Worm (Caenorhabditis elegans) whole organism, mixed stage, embryonic: ENCODE results near the gene zyg-11.

Experiments
- M03D4.4 ChIP-seq: sonication (generic microtip); optimal IDR thresholded peaks from 2 replicates; lab custom pipeline; 2017; ENCODE audit warnings: mild to moderate bottlenecking, missing genetic modification characterization, missing compliant biosample characterization
- bed-3 ChIP-seq: fragments of 200-800 bp; sonication (Bioruptor generic); optimal IDR thresholded peaks from 3 replicates; lab custom pipeline; 2018; ENCODE audit warnings: mild to moderate bottlenecking, missing genetic modification characterization, moderate library complexity, missing compliant biosample characterization
- blmp-1 ChIP-seq: fragments of 150-350 bp; optimal IDR thresholded peaks from 2 replicates; lab custom pipeline; 2014; ENCODE audit warnings: missing biosample characterization, missing genetic modification characterization
- ceh-39 ChIP-seq: fragments of 150-350 bp; optimal IDR thresholded peaks from 2 replicates; lab custom pipeline; 2014; ENCODE audit warnings: missing biosample characterization, missing genetic modification characterization
- ceh-83 ChIP-seq: fragments of 200-800 bp; sonication (Bioruptor generic); optimal IDR thresholded peaks from 2 replicates; lab custom pipeline; 2018; ENCODE audit warnings: mild to moderate bottlenecking, missing genetic modification characterization, missing compliant biosample characterization
- ces-1 ChIP-seq: fragments of 150-350 bp; optimal IDR thresholded peaks from 2 replicates; lab custom pipeline; 2014; ENCODE audit warnings: missing biosample characterization, missing genetic modification reagents, missing genetic modification characterization
- cnd-1 ChIP-seq: fragments of 200-800 bp; sonication (Bioruptor generic); optimal IDR thresholded peaks from 2 replicates; lab custom pipeline; 2018; ENCODE audit warnings: mild to moderate bottlenecking, missing genetic modification characterization, missing compliant biosample characterization
- drap-1 ChIP-seq: fragments of 200-800 bp; sonication (Bioruptor generic); optimal IDR thresholded peaks from 3 replicates; lab custom pipeline; 2018; ENCODE audit warnings: mild to moderate bottlenecking, missing genetic modification characterization, missing compliant biosample characterization
- elt-1 ChIP-seq: sonication (generic microtip); optimal IDR thresholded peaks from 2 replicates; lab custom pipeline; 2017; ENCODE audit warnings: missing genetic modification characterization, mild to moderate bottlenecking, missing compliant biosample characterization, antibody characterized with exemption, moderate library complexity, borderline replicate concordance; ENCODE audit not compliant: insufficient read depth
- elt-3 ChIP-seq: fragments of 150-350 bp; optimal IDR thresholded peaks from 2 replicates; lab custom pipeline; 2014; ENCODE audit warnings: missing biosample characterization, missing genetic modification characterization
- ham-2 ChIP-seq: fragments of 200-800 bp; sonication (Bioruptor generic); optimal IDR thresholded peaks from 2 replicates; lab custom pipeline; 2018; ENCODE audit warnings: mild to moderate bottlenecking, missing genetic modification characterization, missing compliant biosample characterization
- hlh-1 ChIP-seq: fragments of 150-350 bp; optimal IDR thresholded peaks from 2 replicates; lab custom pipeline; 2014; ENCODE audit warnings: missing biosample characterization, missing genetic modification reagents, missing genetic modification characterization
- lsy-2 ChIP-seq: fragments of 150-350 bp; optimal IDR thresholded peaks from 2 replicates; lab custom pipeline; 2014; ENCODE audit warnings: missing biosample characterization, missing genetic modification characterization
- mab-5 ChIP-seq: fragments of 150-350 bp; optimal IDR thresholded peaks from 2 replicates; lab custom pipeline; 2014; ENCODE audit warnings: missing biosample characterization, missing genetic modification characterization
- mls-2 ChIP-seq: sonication (generic microtip); optimal IDR thresholded peaks from 2 replicates; lab custom pipeline; 2016; ENCODE audit warnings: mild to moderate bottlenecking, missing genetic modification characterization, moderate library complexity, missing compliant biosample characterization
- nhr-12 ChIP-seq: fragments of 150-350 bp; optimal IDR thresholded peaks from 2 replicates; lab custom pipeline; 2014; ENCODE audit warnings: missing biosample characterization, missing genetic modification characterization
- nhr-237 ChIP-seq: fragments of 150-350 bp; optimal IDR thresholded peaks from 2 replicates; lab custom pipeline; 2014; ENCODE audit warnings: missing biosample characterization, missing genetic modification characterization
- nhr-28 ChIP-seq: fragments of 150-350 bp; optimal IDR thresholded peaks from 2 replicates; lab custom pipeline; 2014; ENCODE audit warnings: missing biosample characterization, missing genetic modification characterization
- nhr-76 ChIP-seq: sonication (generic microtip); optimal IDR thresholded peaks from 2 replicates; lab custom pipeline; 2017; ENCODE audit warnings: missing biosample characterization, missing genetic modification characterization
- sem-2 ChIP-seq: fragments of 200-800 bp; sonication (Bioruptor generic); optimal IDR thresholded peaks from 2 replicates; lab custom pipeline; 2018; ENCODE audit warnings: mild to moderate bottlenecking, missing genetic modification characterization, missing compliant biosample characterization
- snpc-4 ChIP-seq: fragments of 150-350 bp; optimal IDR thresholded peaks from 2 replicates; lab custom pipeline; 2014; ENCODE audit warnings: missing biosample characterization, missing genetic modification characterization
- sptf-1 ChIP-seq: sonication (generic microtip); optimal IDR thresholded peaks from 2 replicates; lab custom pipeline; 2017; ENCODE audit warnings: mild to moderate bottlenecking, missing genetic modification characterization, moderate library complexity, missing compliant biosample characterization
- unc-120 ChIP-seq: sonication (generic microtip); optimal IDR thresholded peaks from 2 replicates; lab custom pipeline; 2017; ENCODE audit warnings: missing genetic modification characterization, missing compliant biosample characterization; ENCODE audit not compliant: poor library complexity, severe bottlenecking
- unc-39 ChIP-seq: fragments of 150-350 bp; optimal IDR thresholded peaks from 2 replicates; lab custom pipeline; 2014; ENCODE audit warnings: missing biosample characterization, missing genetic modification characterization
- unc-62 ChIP-seq: fragments of 150-350 bp; optimal IDR thresholded peaks from 2 replicates; lab custom pipeline; 2014; ENCODE audit warnings: missing biosample characterization, missing genetic modification reagents, missing genetic modification characterization
- zip-8 ChIP-seq: fragments of 150-350 bp; optimal IDR thresholded peaks from 2 replicates; lab custom pipeline; 2014; ENCODE audit warnings: missing biosample characterization, missing genetic modification characterization
- ztf-11 ChIP-seq: fragments of 150-350 bp; optimal IDR thresholded peaks from 2 replicates; lab custom pipeline; 2014; ENCODE audit warnings: missing biosample characterization, missing genetic modification characterization

The zyg-11 gene

ce11 chrII:8028730-8029129, 11.2 kb downstream of the zyg-11 start:
- TF ChIP-seq elt-3 (tag; lab: Kevin White, UChicago) (no peak), blmp-1 (tag; lab: Kevin White, UChicago) (no peak), zip-8 (no peak), nhr-237 (no peak)

DNA sequence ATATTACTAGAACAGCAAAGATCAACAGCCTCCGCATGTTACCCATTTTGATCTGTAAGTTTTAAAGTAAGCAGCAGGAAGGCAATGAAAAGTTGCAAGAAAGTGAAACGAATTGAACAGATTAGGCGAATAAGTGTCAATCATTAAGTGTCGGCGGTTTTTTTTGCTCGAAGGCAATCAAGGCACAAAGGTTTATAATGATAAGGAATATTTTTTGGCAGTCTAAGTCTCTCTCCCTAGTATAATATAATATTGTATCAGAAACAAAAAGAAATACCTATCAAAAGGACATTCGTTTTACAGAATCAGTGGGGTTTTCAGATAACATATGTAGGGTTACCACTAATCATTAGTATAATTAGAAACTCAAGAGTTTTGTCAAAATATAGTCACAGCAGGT, 15.2 kb downstream of the zyg-11 start, which contains the start of gene nrf-6:
Gene nrf-6 (minus strand): TSS at position 52 of the 400 bp plus-strand sequence.
- TF ChIP-seq ceh-39 (tag; lab: Kevin White, UChicago): no peak
- no peak for TF ChIP-seq snpc-4 (tag; lab: Kevin White, UChicago)
- TF ChIP-seq nhr-237: no peak
- no peak for TF ChIP-seq hlh-1 (tag; lab: Kevin White, UChicago)
- TF ChIP-seq sptf-1: no peak
- no peak for TF ChIP-seq ces-1 (GFP tag; lab: Kevin White, UChicago)
- TF ChIP-seq ceh-83: no peak
- TF ChIP-seq unc-120 (tag; lab: Kevin White, UChicago): no peak
- TF ChIP-seq nhr-12 (tag; lab: Kevin White, UChicago): no peak
- TF ChIP-seq elt-3 (tag; lab: Kevin White, UChicago): no peak
- no peak for TF ChIP-seq sem-2 (GFP tag; lab: Kevin White, UChicago)
- TF ChIP-seq unc-62: no peak
- TF ChIP-seq nhr-76 (tag; lab: Kevin White, UChicago): no peak
- TF ChIP-seq elt-1 (tag; lab: Kevin White, UChicago): no peak
- TF ChIP-seq lsy-2: no peak
- no peak for TF ChIP-seq nhr-28 (tag; lab: Kevin White, UChicago)

- TF ChIP-seq cnd-1 (tag; lab: Kevin White, UChicago): no peak
- TF ChIP-seq ceh-83: peak; percentile 7
Measured at ce11 chrII:8034008-8034407, 16.5 kb downstream of the zyg-11 start.

DNA sequence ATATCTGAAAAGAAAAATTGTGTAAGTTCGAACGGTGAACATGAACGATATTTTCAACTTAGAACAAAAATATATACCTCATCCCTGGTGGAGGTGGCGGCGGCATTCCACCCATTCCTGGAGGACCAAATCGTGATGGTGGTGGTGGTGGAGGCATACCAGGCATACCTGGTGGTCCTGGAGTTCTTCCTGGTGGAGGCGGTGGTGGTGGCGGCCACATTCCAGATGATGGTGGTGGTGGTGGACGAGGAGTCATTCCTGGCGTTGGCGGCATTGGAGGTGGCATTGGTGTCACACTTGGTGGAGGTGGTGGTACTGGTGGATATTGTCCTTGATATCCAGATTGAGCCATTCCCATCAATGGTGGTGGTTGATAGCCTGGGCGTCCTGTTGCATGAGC, 17.1 kb downstream of the zyg-11 start:
- TF ChIP-seq hlh-1 (tag; lab: Kevin White, UChicago) (no peak), bed-3 (GFP tag; lab: Kevin White, UChicago) (no peak), unc-120 (tag; lab: Kevin White, UChicago) (no peak), ztf-11 (tag; lab: Kevin White, UChicago) (no peak)

- no peak for TF ChIP-seq mls-2 (tag; lab: Kevin White, UChicago)
- no peak for TF ChIP-seq nhr-28 (tag; lab: Kevin White, UChicago)
- TF ChIP-seq sptf-1: no peak
- no peak for TF ChIP-seq mab-5 (tag; lab: Kevin White, UChicago)
- TF ChIP-seq nhr-237: no peak
- no peak for TF ChIP-seq hlh-1 (tag; lab: Kevin White, UChicago)
- TF ChIP-seq nhr-76 (tag; lab: Kevin White, UChicago): no peak
- no peak for TF ChIP-seq M03D4.4 (tag; lab: Kevin White, UChicago)
- TF ChIP-seq drap-1 (GFP tag; lab: Kevin White, UChicago): no peak
- TF ChIP-seq nhr-12 (tag; lab: Kevin White, UChicago): no peak
- TF ChIP-seq ham-2 (GFP tag; lab: Kevin White, UChicago): no peak
- no peak for TF ChIP-seq bed-3 (GFP tag; lab: Kevin White, UChicago)
- no peak for TF ChIP-seq lsy-2
- TF ChIP-seq unc-39 (tag; lab: Kevin White, UChicago): no peak
- TF ChIP-seq unc-62: no peak
Measured at ce11 chrII:8035667-8036066, 18.2 kb downstream of the zyg-11 start, which contains the start of gene sap-49. TSS of gene sap-49 (minus strand) at chrII:8035767.

DNA sequence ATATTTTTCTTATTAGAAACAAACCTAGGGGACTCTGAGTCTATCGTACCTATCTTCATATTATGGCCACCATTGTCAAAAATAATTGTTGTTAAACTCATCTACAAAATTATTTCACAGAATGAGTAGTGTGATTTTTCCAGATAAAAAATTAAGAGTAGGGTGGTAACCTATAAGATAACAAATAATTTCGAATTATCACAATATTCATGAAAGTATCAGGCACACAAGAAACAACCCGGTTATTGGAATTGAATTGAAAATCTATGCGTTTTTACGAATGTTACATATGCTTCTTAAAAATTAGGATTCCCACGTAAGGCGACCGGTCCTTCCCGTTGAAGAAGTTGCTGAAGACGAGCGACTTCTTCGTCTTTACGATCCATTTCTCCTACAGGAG, 19.8 kb downstream of the zyg-11 start, which contains the start of gene arp-6:
Gene arp-6 (minus strand): TSS at position 101 of the 400 bp plus-strand sequence.
- TF ChIP-seq lsy-2 (no peak), nhr-28 (tag; lab: Kevin White, UChicago) (no peak), nhr-12 (tag; lab: Kevin White, UChicago) (no peak), ces-1 (GFP tag; lab: Kevin White, UChicago) (no peak), mab-5 (tag; lab: Kevin White, UChicago) (no peak), drap-1 (GFP tag; lab: Kevin White, UChicago) (no peak)

DNA sequence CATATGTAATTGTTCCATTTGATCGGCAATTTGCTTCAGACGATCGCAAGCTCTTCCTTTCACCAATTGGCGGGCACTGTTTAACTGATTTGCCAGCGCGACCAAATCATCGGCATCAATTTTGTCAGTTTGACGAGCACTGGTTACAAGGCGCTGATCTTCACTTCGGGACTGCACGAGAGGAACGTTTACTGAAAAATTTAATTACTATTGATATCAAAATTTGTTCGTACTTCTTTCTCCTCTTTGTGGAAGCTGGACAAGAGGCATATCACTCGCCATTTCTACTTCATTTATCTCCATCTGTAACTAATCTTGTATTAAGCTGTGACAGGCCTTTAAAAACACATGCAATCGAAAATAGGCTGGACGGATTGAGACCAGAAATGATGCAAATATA, 20.4 kb downstream of the zyg-11 start, which contains the start of gene C08B11.9:
Gene C08B11.9 (minus strand): TSS at position 307 of the 400 bp plus-strand sequence.
- no peak for TF ChIP-seq nhr-28 (tag; lab: Kevin White, UChicago)
